Fruit fly (Drosophila melanogaster): ENCODE measurements around the gene Cp15.

Gene Cp15

DNA sequence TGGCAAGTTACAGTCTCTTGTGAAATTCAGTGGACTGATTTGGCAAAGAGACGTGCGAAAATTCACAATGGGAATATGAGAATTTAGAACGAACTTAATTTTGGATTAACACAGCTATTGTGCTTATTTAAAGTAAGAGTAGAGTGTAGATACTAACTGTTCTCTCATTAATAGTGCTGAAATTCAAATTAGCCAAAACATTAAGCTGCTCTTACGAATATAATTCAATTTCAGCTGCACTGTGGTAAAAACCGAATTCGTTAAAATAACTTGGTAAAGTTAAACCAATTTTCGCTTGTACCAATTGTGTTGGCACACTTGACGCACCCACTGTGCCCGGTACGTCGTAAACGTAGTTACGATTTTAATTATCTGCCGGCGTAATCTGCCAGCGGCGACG, 39.6 kb downstream of the Cp15 start (continued):
- no peak for TF ChIP-seq zen2 (GFP tag; IDR thresholded peaks at IDR 0.05; ENCODE audit: partially characterized antibody)
- TF ChIP-seq CG8089 (GFP tag; optimal IDR thresholded peaks at IDR 0.05) = no peak
- peak; percentile 70 for TF ChIP-seq Hmr (GFP tag; optimal IDR thresholded peaks at IDR 0.05)
- peak; percentile 38 for TF ChIP-seq NfI (GFP tag; optimal IDR thresholded peaks at IDR 0.05)
- no peak for TF ChIP-seq ham (GFP tag; IDR thresholded peaks at IDR 0.05)
- no peak for TF ChIP-seq ac (GFP tag; optimal IDR thresholded peaks at IDR 0.05)
- no peak for TF ChIP-seq az2 (GFP tag; optimal IDR thresholded peaks at IDR 0.05)
- TF ChIP-seq ash1 (GFP tag; optimal IDR thresholded peaks at IDR 0.05) = no peak
- TF ChIP-seq peb (GFP tag; IDR thresholded peaks at IDR 0.05) = no peak
- TF ChIP-seq corto (GFP tag; optimal IDR thresholded peaks at IDR 0.05) = no peak
- TF ChIP-seq CG6272 (GFP tag; IDR thresholded peaks at IDR 0.05) = no peak
- no peak for TF ChIP-seq schlank (tag; optimal IDR thresholded peaks at IDR 0.05)
- TF ChIP-seq Bteb2 (GFP tag; optimal IDR thresholded peaks at IDR 0.05) = no peak
- no peak for TF ChIP-seq CG10431 (GFP tag; optimal IDR thresholded peaks at IDR 0.05)
- no peak for TF ChIP-seq NFAT (GFP tag; IDR thresholded peaks at IDR 0.05)
- no peak for TF ChIP-seq CrebB (tag; optimal IDR thresholded peaks at IDR 0.05)
- TF ChIP-seq CG6654 (GFP tag; optimal IDR thresholded peaks at IDR 0.05) = no peak
- TF ChIP-seq CG1832 (GFP tag; optimal IDR thresholded peaks at IDR 0.05) = no peak
- TF ChIP-seq CG12155 (GFP tag; optimal IDR thresholded peaks at IDR 0.05) = peak; percentile 23
- TF ChIP-seq CG32772 (GFP tag; IDR thresholded peaks at IDR 0.05) = no peak
- peak; percentile 52 for TF ChIP-seq CG18619 (GFP tag; optimal IDR thresholded peaks at IDR 0.05)
- peak; percentile 85 for TF ChIP-seq Med (GFP tag)
- TF ChIP-seq tna (GFP tag; IDR thresholded peaks at IDR 0.05; ENCODE audit: partially characterized antibody) = no peak
- TF ChIP-seq Blimp-1 (GFP tag; optimal IDR thresholded peaks at IDR 0.05) = no peak
- TF ChIP-seq Hr78 (GFP tag; optimal IDR thresholded peaks at IDR 0.05) = no peak
- no peak for TF ChIP-seq Elba2 (GFP tag; optimal IDR thresholded peaks at IDR 0.05)
- no peak for TF ChIP-seq twi (tag; optimal IDR thresholded peaks at IDR 0.05)
- TF ChIP-seq p53 (GFP tag; optimal IDR thresholded peaks at IDR 0.05) = no peak
- no peak for TF ChIP-seq CG7271 (tag; optimal IDR thresholded peaks at IDR 0.05)
- TF ChIP-seq inv (GFP tag; IDR thresholded peaks at IDR 0.05; ENCODE audit: partially characterized antibody) = no peak
- TF ChIP-seq CG31365 (tag; optimal IDR thresholded peaks at IDR 0.05) = no peak
- no peak for TF ChIP-seq CG6791 (GFP tag; IDR thresholded peaks at IDR 0.05; ENCODE audit: partially characterized antibody)
- TF ChIP-seq Bdp1 (GFP tag; optimal IDR thresholded peaks at IDR 0.05) = peak; percentile 2
- peak; percentile 69 for TF ChIP-seq CG30403 (GFP tag; optimal IDR thresholded peaks at IDR 0.05)
- TF ChIP-seq CG15269 (tag; optimal IDR thresholded peaks at IDR 0.05) = peak; percentile 69
- TF ChIP-seq Ptx1 (GFP tag; IDR thresholded peaks at IDR 0.05) = peak; percentile 54; the same call in 1 of the 2 replicates
- TF ChIP-seq Atf3 (GFP tag; optimal IDR thresholded peaks at IDR 0.05) = no peak
- peak; percentile 20 for TF ChIP-seq CG6854 (GFP tag; optimal IDR thresholded peaks at IDR 0.05)
- TF ChIP-seq H2.0 (GFP tag; IDR thresholded peaks at IDR 0.05) = peak; percentile 41; the same call in 1 of the 2 replicates
- TF ChIP-seq Abd-B (GFP tag; optimal IDR thresholded peaks at IDR 0.05) = no peak
- no peak for TF ChIP-seq BEAF-32 (GFP tag; optimal IDR thresholded peaks at IDR 0.05)
- TF ChIP-seq CG1602 (GFP tag; optimal IDR thresholded peaks at IDR 0.05) = no peak
- no peak for TF ChIP-seq crc (GFP tag; optimal IDR thresholded peaks at IDR 0.05)
- TF ChIP-seq CG33557 (GFP tag; optimal IDR thresholded peaks at IDR 0.05) = no peak
- no peak for TF ChIP-seq Trl (optimal IDR thresholded peaks at IDR 0.05)
- no peak for TF ChIP-seq Trl (GFP tag; optimal IDR thresholded peaks at IDR 0.05)
- no peak for TF ChIP-seq lbe (GFP tag; optimal IDR thresholded peaks at IDR 0.05)
- 0 out of 2 replicates have a peak, but pooled peaks have one; percentile 10 for TF ChIP-seq CG7372 (GFP tag; IDR thresholded peaks at IDR 0.05)
- TF ChIP-seq emc (GFP tag; optimal IDR thresholded peaks at IDR 0.05) = peak; percentile 31
- no peak for TF ChIP-seq ken (GFP tag; IDR thresholded peaks at IDR 0.05)
- TF ChIP-seq CG16863 (GFP tag; optimal IDR thresholded peaks at IDR 0.05) = no peak
- TF ChIP-seq sens-2 (GFP tag; IDR thresholded peaks at IDR 0.05) = no peak

Data from whole organism, embryonic.